Fruit fly (Drosophila melanogaster) Kc167 (cell line): Measurements from ENCODE around the gene CG11562.

Experiments
- Myc ChIP-seq: fragments of >200 bp; optimal IDR thresholded peaks from 2 replicates; lab custom pipeline; 2017; ENCODE audit warnings: missing external identifiers
- Sin3A ChIP-seq: fragments of >200 bp; optimal IDR thresholded peaks from 2 replicates; lab custom pipeline; 2018; ENCODE audit warnings: missing external identifiers
- h ChIP-seq: fragments of >200 bp; optimal IDR thresholded peaks from 3 replicates; lab custom pipeline; 2018; ENCODE audit warnings: missing external identifiers
- insv ChIP-seq: fragments of >200 bp; optimal IDR thresholded peaks from 3 replicates; lab custom pipeline; 2018; ENCODE audit warnings: missing external identifiers
- psq ChIP-seq: fragments of >200 bp; optimal IDR thresholded peaks from 2 replicates; lab custom pipeline; 2017; ENCODE audit warnings: missing external identifiers
- ttk ChIP-seq: sonication (Bioruptor generic); optimal IDR thresholded peaks from 2 replicates; lab custom pipeline; 2017; ENCODE audit warnings: missing external identifiers

Gene CG11562

DNA sequence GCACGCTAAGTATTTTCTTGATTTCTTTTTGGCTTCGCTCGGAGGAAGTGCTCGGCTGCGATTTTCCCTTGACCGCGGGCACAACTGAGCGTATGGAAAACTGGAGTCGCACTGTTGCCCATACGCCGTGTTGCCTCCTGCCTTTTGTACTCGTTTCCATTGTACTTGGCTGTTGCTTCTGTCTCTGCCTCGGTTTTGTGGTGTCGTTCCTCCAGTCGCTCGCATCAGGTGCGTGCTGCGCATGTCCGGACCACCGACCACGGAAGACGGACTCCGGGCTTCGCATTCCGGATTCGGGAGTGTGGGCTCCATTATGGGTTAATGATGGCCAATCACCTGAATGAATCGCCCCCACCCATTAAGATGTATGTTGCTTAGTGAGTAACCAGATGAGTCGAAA lies 562 bp upstream of the CG11562 start, which contains the start of gene CG3625:
Gene CG3625, minus strand, starts transcription at position 139 of the 400 bp plus-strand sequence.
- no peak for TF ChIP-seq insv (lab: Kevin White, UChicago)
- no peak for TF ChIP-seq Sin3A
- TF ChIP-seq ttk = no peak

dm6 chr2L:294452-295362 lies 2.5 kb downstream of the CG11562 start, which contains the start of the genes U2af38 and Stip1:
Gene U2af38 (minus strand): TSS chr2L:294681.
Gene Stip1 (plus strand): TSS chr2L:295122.
- no peak for TF ChIP-seq h (lab: Kevin White, UChicago)
- TF ChIP-seq psq (lab: Kevin White, UChicago) = no peak
- no peak for TF ChIP-seq insv (lab: Kevin White, UChicago)
- no peak for TF ChIP-seq Myc (lab: Kevin White, UChicago)
- no peak for TF ChIP-seq ttk
- no peak for TF ChIP-seq Sin3A

dm6 chr2L:297480-298284 lies 5.5 kb downstream of the CG11562 start, which contains the start of gene Pi3K21B:
Gene Pi3K21B (plus strand): TSS chr2L:297880.
- peak; percentile 39 for TF ChIP-seq h (lab: Kevin White, UChicago)
- TF ChIP-seq Myc (lab: Kevin White, UChicago) = no peak

- no peak for TF ChIP-seq ttk
- TF ChIP-seq psq (lab: Kevin White, UChicago) = no peak
- TF ChIP-seq h (lab: Kevin White, UChicago) = no peak
- no peak for TF ChIP-seq Myc (lab: Kevin White, UChicago)
- TF ChIP-seq Sin3A = no peak
- TF ChIP-seq insv (lab: Kevin White, UChicago) = no peak
Measured at dm6 chr2L:298285-298644, 6.0 kb downstream of the CG11562 start.

- peak; percentile 67 for TF ChIP-seq ttk
- no peak for TF ChIP-seq h (lab: Kevin White, UChicago)
Measured at dm6 chr2L:299038-299437, 6.8 kb downstream of the CG11562 start.

DNA sequence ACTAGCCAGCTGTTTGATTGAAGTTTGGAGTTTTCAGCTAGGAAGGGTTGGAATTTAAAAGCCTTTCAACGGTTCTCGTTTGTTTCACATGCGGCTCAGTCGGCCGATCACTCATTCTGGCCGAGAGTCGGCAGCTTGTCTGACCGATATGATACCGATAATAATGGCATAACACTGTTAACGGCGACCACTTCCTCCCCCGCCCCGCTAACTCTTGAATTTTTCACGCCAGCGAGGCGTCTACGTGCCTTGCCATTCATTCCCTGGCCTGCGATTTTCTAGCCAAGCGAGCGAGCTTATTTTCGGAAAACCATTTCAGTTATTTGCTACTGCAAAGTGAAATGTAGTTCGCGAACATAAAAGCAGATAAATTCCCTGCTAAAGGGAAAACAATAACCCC lies 7.8 kb downstream of the CG11562 start:
- TF ChIP-seq psq (lab: Kevin White, UChicago) (no peak), h (lab: Kevin White, UChicago) (no peak), ttk (no peak), Myc (lab: Kevin White, UChicago) (no peak), Sin3A (no peak), insv (lab: Kevin White, UChicago) (no peak)

- TF ChIP-seq h (lab: Kevin White, UChicago) = no peak
- TF ChIP-seq psq (lab: Kevin White, UChicago) = no peak
- no peak for TF ChIP-seq insv (lab: Kevin White, UChicago)
Measured at dm6 chr2L:300877-301706, 8.9 kb downstream of the CG11562 start.

DNA sequence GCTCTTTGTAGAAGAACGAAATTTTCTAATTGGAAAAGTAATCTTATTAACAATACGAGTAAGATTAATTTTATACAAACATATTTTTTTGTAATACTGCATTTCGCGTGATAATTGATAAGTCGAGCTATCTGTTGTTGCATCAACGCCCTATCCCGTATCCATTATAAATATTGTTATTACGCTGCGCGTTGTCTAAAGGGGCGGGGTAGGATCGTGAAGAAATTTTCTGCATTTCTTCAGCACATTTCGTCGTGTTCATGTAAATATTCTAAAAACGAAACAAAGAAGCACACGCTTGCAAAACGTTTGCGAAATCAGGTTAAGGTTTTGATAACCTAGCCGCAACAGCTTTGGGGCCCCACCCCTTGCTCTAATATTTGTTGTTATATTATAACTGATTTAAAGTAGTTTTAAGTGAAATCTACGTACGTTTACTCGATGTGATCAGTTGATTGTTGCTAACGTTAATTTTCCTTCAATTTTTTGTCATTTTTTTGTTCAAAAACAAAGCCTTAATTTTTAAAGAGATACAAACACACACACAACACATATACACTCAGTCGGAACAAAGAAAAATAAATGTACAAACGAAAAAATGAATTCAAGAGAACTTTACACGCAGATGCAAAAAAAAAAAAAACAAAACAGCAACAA lies 11.2 kb downstream of the CG11562 start:
- TF ChIP-seq Sin3A = no peak
- TF ChIP-seq psq (lab: Kevin White, UChicago) = no peak
- no peak for TF ChIP-seq ttk
- no peak for TF ChIP-seq insv (lab: Kevin White, UChicago)
- no peak for TF ChIP-seq Myc (lab: Kevin White, UChicago)
- TF ChIP-seq h (lab: Kevin White, UChicago) = no peak

dm6 chr2L:305198-305597 lies 13.0 kb downstream of the CG11562 start:
- no peak for TF ChIP-seq ttk
- TF ChIP-seq insv (lab: Kevin White, UChicago) = no peak
- no peak for TF ChIP-seq psq (lab: Kevin White, UChicago)
- no peak for TF ChIP-seq Myc (lab: Kevin White, UChicago)
- no peak for TF ChIP-seq Sin3A
- TF ChIP-seq h (lab: Kevin White, UChicago) = no peak

DNA sequence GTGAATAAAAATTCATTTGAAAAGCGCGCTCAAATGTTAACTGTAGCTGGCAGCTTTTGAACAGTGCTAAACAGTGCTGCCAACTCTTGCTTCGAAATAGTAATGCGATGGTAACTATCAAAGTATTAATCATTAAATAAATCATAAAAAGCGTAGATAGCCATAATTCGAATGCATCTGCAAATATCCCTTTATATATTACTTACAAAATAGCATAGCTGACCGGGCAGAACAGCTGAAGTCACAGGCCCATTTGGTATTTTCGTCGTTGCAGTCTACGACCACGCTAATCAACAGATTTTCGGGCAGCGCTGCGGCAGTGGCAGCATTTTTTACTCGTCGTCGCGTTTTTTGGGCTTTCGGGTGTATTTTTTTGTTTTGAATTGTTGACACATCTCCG lies 13.4 kb downstream of the CG11562 start, which contains the start of gene Plc21C:
Gene Plc21C, plus strand, starts transcription at position 290 of the 400 bp plus-strand sequence.
- no peak for TF ChIP-seq ttk
- no peak for TF ChIP-seq h (lab: Kevin White, UChicago)
- no peak for TF ChIP-seq insv (lab: Kevin White, UChicago)
- no peak for TF ChIP-seq psq (lab: Kevin White, UChicago)
- no peak for TF ChIP-seq Sin3A
- no peak for TF ChIP-seq Myc (lab: Kevin White, UChicago)

dm6 chr2L:306188-306927 lies 14.1 kb downstream of the CG11562 start:
- TF ChIP-seq psq (lab: Kevin White, UChicago) (no peak), h (lab: Kevin White, UChicago) (no peak), Sin3A (no peak), insv (lab: Kevin White, UChicago) (no peak), Myc (lab: Kevin White, UChicago) (no peak), ttk (no peak)
